ENCODE assay signal across 3 worm cellular contexts in the genomic region with DNA sequence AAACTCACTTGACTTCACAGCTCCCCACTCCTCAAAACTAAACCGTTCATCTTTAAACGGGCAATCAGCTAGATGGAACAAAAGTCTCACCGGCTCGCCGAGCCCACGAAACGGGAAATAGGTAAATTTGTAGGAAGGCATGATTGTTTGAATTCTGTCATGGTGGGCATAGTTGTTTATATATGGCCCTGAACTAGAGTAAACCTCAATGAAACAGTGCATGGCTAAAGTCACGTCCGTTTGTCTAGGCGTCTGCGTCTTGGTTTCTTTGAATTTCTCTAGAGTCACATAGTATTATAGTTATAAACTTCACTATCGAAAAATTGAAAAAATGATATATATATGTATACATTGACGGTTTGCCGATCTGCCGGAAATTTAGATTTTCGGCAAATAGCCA.
TF ChIP-seq lines count a peak whose summit lies in the region.

A gene (minus strand): TSS at position 145 of the 400 bp plus-strand sequence.

TF ChIP-seq in whole organism, L1 larva, 84 proteins besides CTCF, POLR2A, EP300 and RAD21:
- TF ChIP-seq pqm-1 (tag; optimal IDR thresholded peaks at IDR 0.05; lab: Kevin White, UChicago) (no peak), nhr-12 (tag; optimal IDR thresholded peaks at IDR 0.05; lab: Kevin White, UChicago) (no peak), C04F5.9 (tag; optimal IDR thresholded peaks at IDR 0.05; lab: Kevin White, UChicago) (no peak), alr-1 (tag; optimal IDR thresholded peaks at IDR 0.05; lab: Kevin White, UChicago; ENCODE audit: borderline replicate concordance) (no peak), snu-23 (GFP tag; optimal IDR thresholded peaks at IDR 0.05; lab: Kevin White, UChicago) (peak; percentile 28), hpl-2 (GFP tag; optimal IDR thresholded peaks at IDR 0.05; lab: Kevin White, UChicago) (no peak), dpl-1 (GFP tag; optimal IDR thresholded peaks at IDR 0.05; lab: Kevin White, UChicago) (peak in 1 of 3 experiments; percentile 2), lin-14 (GFP tag; optimal IDR thresholded peaks at IDR 0.05; lab: Kevin White, UChicago) (peak; percentile 20), nhr-20 (tag; optimal IDR thresholded peaks at IDR 0.05; lab: Kevin White, UChicago) (peak; percentile 52)

TF ChIP-seq in whole organism, L3 larva, 47 proteins besides CTCF, POLR2A, EP300 and RAD21:
- TF ChIP-seq mml-1 (tag; optimal IDR thresholded peaks at IDR 0.05; lab: Kevin White, UChicago) (no peak), pha-4 (tag; optimal IDR thresholded peaks at IDR 0.05; lab: Kevin White, UChicago) (peak; percentile 19)
TF ChIP-seq in whole organism, L3 larva: peak in this region for 1.

TF ChIP-seq in whole organism, L4 larva, 104 proteins besides CTCF, POLR2A, EP300 and RAD21:
- TF ChIP-seq ceh-62 (tag; optimal IDR thresholded peaks at IDR 0.05; lab: Kevin White, UChicago) (no peak), lin-13 (GFP tag; optimal IDR thresholded peaks at IDR 0.05; lab: Kevin White, UChicago) (no peak), lir-3 (tag; optimal IDR thresholded peaks at IDR 0.05; lab: Kevin White, UChicago) (no peak), nhr-28 (tag; optimal IDR thresholded peaks at IDR 0.05; lab: Kevin White, UChicago) (peak; percentile 27), aha-1 (tag; lab: Kevin White, UChicago) (peak; percentile 71), hif-1 (tag; optimal IDR thresholded peaks at IDR 0.05; lab: Kevin White, UChicago) (peak; percentile 78 to 93)
